Fruit fly (Drosophila melanogaster) whole organism, pupa: Measurements from ENCODE around the gene phr6-4.

Experiments used
- CG10348 ChIP-seq: fragments of 200-800 bp; sonication (Bioruptor generic); IDR thresholded peaks from 2 replicates; pipeline ENCODE4 v1.3.6; 2022; ENCODE audit warnings: missing biosample characterization, missing genetic modification characterization
- CG12605 ChIP-seq: fragments of 200-800 bp; sonication (Bioruptor generic); IDR thresholded peaks from 2 replicates; pipeline ENCODE4 v1.3.6; 2022; ENCODE audit warnings: missing biosample characterization, missing genetic modification characterization
- CG13204 ChIP-seq: fragments of 200-800 bp; sonication (Bioruptor generic); optimal IDR thresholded peaks from 2 replicates; lab custom pipeline; 2018; ENCODE audit warnings: missing biosample characterization, mild to moderate bottlenecking, missing genetic modification characterization, moderate library complexity
- CG14655 ChIP-seq: fragments of 200-800 bp; sonication (Bioruptor generic); optimal IDR thresholded peaks from 3 replicates; lab custom pipeline; 2017; ENCODE audit warnings: mild to moderate bottlenecking, missing biosample characterization, missing genetic modification reagents, missing genetic modification characterization
- CG15710 ChIP-seq: fragments of 200-800 bp; sonication (Bioruptor generic); optimal IDR thresholded peaks from 2 replicates; lab custom pipeline; 2018; ENCODE audit warnings: missing biosample characterization, mild to moderate bottlenecking, missing genetic modification characterization, moderate library complexity
- CG17806 ChIP-seq: fragments of 200-800 bp; sonication (Bioruptor generic); optimal IDR thresholded peaks from 2 replicates; lab custom pipeline; 2018; ENCODE audit warnings: missing biosample characterization, mild to moderate bottlenecking, missing genetic modification characterization, moderate library complexity
- CG32121 ChIP-seq: fragments of 200-800 bp; sonication (Bioruptor generic); IDR thresholded peaks from 2 replicates; pipeline ENCODE4 v1.3.6; 2022; ENCODE audit warnings: missing biosample characterization, missing genetic modification characterization
- CG34367 ChIP-seq: fragments of 200-800 bp; sonication (Bioruptor generic); optimal IDR thresholded peaks from 2 replicates; lab custom pipeline; 2018; ENCODE audit warnings: missing biosample characterization, mild to moderate bottlenecking, missing genetic modification characterization
- CG4496 ChIP-seq: fragments of 200-800 bp; sonication (Bioruptor generic); IDR thresholded peaks from 3 replicates; pipeline ENCODE4 v1.3.6; 2022; ENCODE audit warnings: missing biosample characterization, missing genetic modification characterization
- CG8159 ChIP-seq: fragments of 200-800 bp; sonication (Bioruptor generic); optimal IDR thresholded peaks from 3 replicates; lab custom pipeline; 2018; ENCODE audit warnings: missing biosample characterization, mild to moderate bottlenecking, missing genetic modification characterization, moderate library complexity
- CG8301 ChIP-seq: fragments of 200-800 bp; sonication (Bioruptor generic); optimal IDR thresholded peaks from 2 replicates; lab custom pipeline; 2018; ENCODE audit warnings: missing biosample characterization, mild to moderate bottlenecking, missing genetic modification characterization
- CG9948 ChIP-seq: fragments of 200-800 bp; sonication (Bioruptor generic); optimal IDR thresholded peaks from 2 replicates; lab custom pipeline; 2018; ENCODE audit warnings: missing biosample characterization, mild to moderate bottlenecking, missing genetic modification characterization, moderate library complexity
- D1 ChIP-seq: fragments of 200-800 bp; sonication (Bioruptor generic); optimal IDR thresholded peaks from 2 replicates; lab custom pipeline; 2018; ENCODE audit warnings: missing biosample characterization, mild to moderate bottlenecking, missing genetic modification characterization, moderate library complexity
- EcR ChIP-seq: fragments of 200-800 bp; sonication (Bioruptor generic); optimal IDR thresholded peaks from 3 replicates; lab custom pipeline; 2019; ENCODE audit warnings: missing biosample characterization, missing genetic modification characterization, mild to moderate bottlenecking, moderate library complexity, missing genetic modification reagents
- Ets98B ChIP-seq: fragments of 200-800 bp; sonication (Bioruptor generic); IDR thresholded peaks from 2 replicates; pipeline ENCODE4 v1.3.6; 2022; ENCODE audit warnings: missing biosample characterization, missing genetic modification characterization
- Pif1A ChIP-seq: fragments of 200-800 bp; sonication (Bioruptor generic); optimal IDR thresholded peaks from 3 replicates; lab custom pipeline; 2016; ENCODE audit warnings: missing biosample characterization, missing genetic modification characterization
- Pif1B ChIP-seq: fragments of 200-800 bp; sonication (Bioruptor generic); optimal IDR thresholded peaks from 3 replicates; lab custom pipeline; 2016; ENCODE audit warnings: missing biosample characterization, missing genetic modification characterization
- Snoo ChIP-seq: fragments of 200-800 bp; sonication (Bioruptor generic); optimal IDR thresholded peaks from 3 replicates; lab custom pipeline; 2017; ENCODE audit warnings: missing biosample characterization, mild to moderate bottlenecking, missing genetic modification characterization, inconsistent platforms
- fd96Ca ChIP-seq: fragments of 200-800 bp; sonication (Bioruptor generic); IDR thresholded peaks from 3 replicates; pipeline ENCODE4 v1.3.6; 2022; ENCODE audit warnings: missing biosample characterization, missing genetic modification characterization
- gl ChIP-seq: fragments of 200-800 bp; sonication (Bioruptor generic); optimal IDR thresholded peaks from 2 replicates; lab custom pipeline; 2018; ENCODE audit warnings: missing biosample characterization, mild to moderate bottlenecking, missing genetic modification characterization
- rn ChIP-seq: fragments of 200-800 bp; sonication (Bioruptor generic); IDR thresholded peaks from 2 replicates; pipeline ENCODE4 v1.3.6; 2022; ENCODE audit warnings: missing biosample characterization, missing genetic modification characterization

The phr6-4 gene

dm6 chr2L:20681648-20682098 lies 36.1 kb upstream of the phr6-4 start, which contains the start of gene Cen:
Gene Cen, minus strand, starts transcription at chr2L:20681846.
- TF ChIP-seq CG8301 (tag; lab: Kevin White, UChicago) (peak; percentile 22), CG15710 (tag; lab: Kevin White, UChicago) (peak; percentile 63), CG13204 (GFP tag; lab: Kevin White, UChicago) (no peak), CG12605 (GFP tag; lab: Robert Waterston, UW) (peak; percentile 52; the same call in 1 of the 2 replicates), CG4496 (GFP tag; lab: Robert Waterston, UW) (0 out of 3 replicates have a peak, but pooled peaks have one; percentile 62), CG14655 (GFP tag; lab: Kevin White, UChicago) (no peak), CG34367 (tag; lab: Kevin White, UChicago) (peak; percentile 35), Pif1B (peak; percentile 73), CG8159 (tag; lab: Kevin White, UChicago) (no peak), Ets98B (GFP tag; lab: Robert Waterston, UW) (0 out of 2 replicates have a peak, but pooled peaks have one; percentile 13), gl (tag; lab: Kevin White, UChicago) (no peak), CG10348 (no peak), fd96Ca (GFP tag; lab: Robert Waterston, UW) (no peak), CG9948 (tag; lab: Kevin White, UChicago) (no peak), CG32121 (GFP tag; lab: Robert Waterston, UW) (0 out of 2 replicates have a peak, but pooled peaks have one; percentile 12)
- TF ChIP-seq, all 21 proteins: peak for 8

dm6 chr2L:20675875-20676274 lies 30.3 kb upstream of the phr6-4 start, which contains the start of the genes CG31678 and IKKepsilon:
Gene CG31678, minus strand, starts transcription at chr2L:20675941.
Gene IKKepsilon, plus strand, starts transcription at chr2L:20676045.
- TF ChIP-seq CG8301 (tag; lab: Kevin White, UChicago), result peak; percentile 25
- no peak for TF ChIP-seq D1
- TF ChIP-seq Snoo (tag; lab: Kevin White, UChicago), result peak; percentile 45
- 0 out of 2 replicates have a peak, but pooled peaks have one; percentile 10 for TF ChIP-seq rn (GFP tag; lab: Robert Waterston, UW)
- TF ChIP-seq CG10348, result no peak
- no peak for TF ChIP-seq CG13204 (GFP tag; lab: Kevin White, UChicago)
- TF ChIP-seq CG12605 (GFP tag; lab: Robert Waterston, UW), result peak; percentile 29; the same call in 1 of the 2 replicates
- TF ChIP-seq CG14655 (GFP tag; lab: Kevin White, UChicago), result no peak
- peak; percentile 43 for TF ChIP-seq CG8159 (tag; lab: Kevin White, UChicago)
- TF ChIP-seq Pif1B, result no peak
- peak; percentile 30 for TF ChIP-seq EcR
- no peak for TF ChIP-seq Pif1A (GFP tag; lab: Kevin White, UChicago)
- peak; percentile 39 for TF ChIP-seq CG17806 (tag; lab: Kevin White, UChicago)
- TF ChIP-seq CG32121 (GFP tag; lab: Robert Waterston, UW), result 0 out of 2 replicates have a peak, but pooled peaks have one; percentile 26
- TF ChIP-seq Ets98B (GFP tag; lab: Robert Waterston, UW), result peak; percentile 59
- TF ChIP-seq CG9948 (tag; lab: Kevin White, UChicago), result peak; percentile 29
- TF ChIP-seq CG34367 (tag; lab: Kevin White, UChicago), result peak; percentile 28
- TF ChIP-seq fd96Ca (GFP tag; lab: Robert Waterston, UW), result no peak
- peak; percentile 46 for TF ChIP-seq CG15710 (tag; lab: Kevin White, UChicago)
- TF ChIP-seq CG4496 (GFP tag; lab: Robert Waterston, UW), result peak; percentile 44; the same call in 1 of the 3 replicates
- no peak for TF ChIP-seq gl (tag; lab: Kevin White, UChicago)
- TF ChIP-seq, all 21 proteins: peak for 13

DNA sequence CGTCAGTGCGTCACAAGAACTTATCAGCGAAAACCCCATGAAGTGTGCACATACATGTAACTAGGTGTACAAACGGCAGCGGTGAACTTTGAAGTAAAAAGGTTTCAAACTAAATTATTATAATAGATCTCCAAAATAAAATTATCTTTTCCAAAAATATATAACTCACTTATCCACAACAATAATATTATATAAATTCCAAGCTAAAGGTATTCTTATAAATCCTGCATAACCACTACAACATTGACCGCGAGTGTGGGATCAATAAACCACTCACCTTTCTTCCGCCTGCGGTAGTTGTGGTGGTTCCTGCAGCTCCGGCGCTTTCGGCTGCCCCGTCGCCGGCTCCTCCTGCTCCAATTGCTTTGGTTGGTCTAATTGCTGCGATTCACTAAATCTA lies 29.1 kb upstream of the phr6-4 start:
- TF ChIP-seq CG14655 (GFP tag; lab: Kevin White, UChicago) (no peak), Pif1A (GFP tag; lab: Kevin White, UChicago) (no peak), CG8159 (tag; lab: Kevin White, UChicago) (no peak), Pif1B (no peak), CG9948 (tag; lab: Kevin White, UChicago) (no peak), EcR (no peak), CG15710 (tag; lab: Kevin White, UChicago) (no peak), CG13204 (GFP tag; lab: Kevin White, UChicago) (no peak), D1 (no peak), CG17806 (tag; lab: Kevin White, UChicago) (no peak), CG32121 (GFP tag; lab: Robert Waterston, UW) (no peak), CG4496 (GFP tag; lab: Robert Waterston, UW) (no peak), CG12605 (GFP tag; lab: Robert Waterston, UW) (no peak), CG8301 (tag; lab: Kevin White, UChicago) (no peak), Snoo (tag; lab: Kevin White, UChicago) (no peak), CG34367 (tag; lab: Kevin White, UChicago) (no peak), CG10348 (no peak), fd96Ca (GFP tag; lab: Robert Waterston, UW) (no peak), Ets98B (GFP tag; lab: Robert Waterston, UW) (no peak)
- TF ChIP-seq, all 21 proteins: peak for 0

DNA sequence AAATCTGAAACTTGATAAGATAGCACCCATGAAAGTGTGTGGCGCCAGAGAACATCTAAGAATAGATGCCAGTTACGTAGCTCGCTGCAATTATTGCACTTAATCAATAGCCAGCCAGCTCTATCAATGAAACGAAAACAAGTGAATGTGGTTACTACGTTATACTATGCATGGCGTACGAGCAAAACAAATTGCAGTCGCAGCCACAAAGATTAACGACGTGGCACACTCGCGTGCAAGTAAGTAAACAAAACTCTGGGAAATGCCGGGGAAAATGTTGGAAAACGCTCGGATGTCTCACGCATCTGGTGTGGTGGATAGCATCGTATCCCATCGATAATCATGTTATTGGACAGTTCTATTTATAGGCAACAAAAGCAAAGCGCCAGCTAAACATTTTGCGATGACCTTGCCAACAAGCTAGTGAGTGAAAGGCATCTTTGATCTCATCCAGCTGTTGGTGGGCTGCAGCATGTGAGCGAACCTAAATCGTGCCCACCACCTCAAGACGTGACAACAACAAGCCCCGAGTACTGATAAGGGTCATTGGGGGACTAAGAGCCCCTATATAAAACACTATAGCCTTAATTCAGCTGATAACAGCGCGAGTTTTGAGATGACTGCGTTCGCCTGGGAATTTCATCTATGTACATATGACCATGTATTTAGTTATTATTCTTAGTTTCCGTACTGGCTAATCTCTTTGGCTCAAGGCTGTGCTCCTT lies 28.3 kb upstream of the phr6-4 start:
- no peak for TF ChIP-seq Pif1A (GFP tag; lab: Kevin White, UChicago)
- TF ChIP-seq rn (GFP tag; lab: Robert Waterston, UW), result no peak
- peak; percentile 17 for TF ChIP-seq EcR
- 0 out of 2 replicates have a peak, but pooled peaks have one; percentile 24 for TF ChIP-seq CG32121 (GFP tag; lab: Robert Waterston, UW)

DNA sequence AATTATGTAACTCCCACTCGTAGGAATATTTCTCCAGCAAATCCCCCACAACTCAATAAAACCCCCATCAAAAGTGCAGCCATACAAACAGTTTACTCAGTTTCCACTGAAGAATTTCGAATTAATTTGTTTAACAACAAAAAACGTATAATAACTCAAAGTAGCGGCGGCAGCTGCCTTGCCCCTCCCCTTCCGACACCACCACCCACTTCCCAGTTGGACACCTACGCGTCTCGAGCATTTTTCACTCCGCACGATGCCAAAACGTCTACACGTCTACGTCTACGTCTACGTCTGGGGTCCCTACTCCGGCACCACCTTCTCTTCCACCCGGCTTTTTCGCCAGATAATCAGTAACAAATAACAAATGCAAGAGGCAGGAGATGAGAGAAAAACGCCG lies 25.6 kb upstream of the phr6-4 start:
- TF ChIP-seq CG17806 (tag; lab: Kevin White, UChicago) (no peak), Ets98B (GFP tag; lab: Robert Waterston, UW) (0 out of 2 replicates have a peak, but pooled peaks have one; percentile 15)
